Fruit fly (Drosophila melanogaster) whole organism: ENCODE data around the gene CG34134.

Source experiments
- CG8478 ChIP-seq: fragments of >200 bp; optimal IDR thresholded peaks from 2 replicates; lab custom pipeline; 2018; ENCODE audit warnings: inconsistent platforms
- Dll ChIP-seq: fragments of >200 bp; optimal IDR thresholded peaks from 2 replicates; lab custom pipeline; 2017
- pan ChIP-seq: fragments of >200 bp; optimal IDR thresholded peaks from 2 replicates; lab custom pipeline; 2017

- TF ChIP-seq pan (lab: Kevin White, UChicago) (no peak), Dll (no peak), CG8478 (lab: Kevin White, UChicago) (no peak)
Observed at dm6 chr2L:8159498-8159897, 31.1 kb downstream of the CG34134 start, which contains the start of the genes PAPLA1 and Rbsn-5.
